Fruit fly (Drosophila melanogaster) whole organism, pupa: ENCODE data around the gene mura.

Experiments used
- CG10348 ChIP-seq: fragments of 200-800 bp; sonication (Bioruptor generic); IDR thresholded peaks from 2 replicates; pipeline ENCODE4 v1.3.6; 2022; ENCODE audit warnings: missing biosample characterization, missing genetic modification characterization
- CG13204 ChIP-seq: fragments of 200-800 bp; sonication (Bioruptor generic); optimal IDR thresholded peaks from 2 replicates; lab custom pipeline; 2018; ENCODE audit warnings: missing biosample characterization, mild to moderate bottlenecking, missing genetic modification characterization, moderate library complexity
- CG14655 ChIP-seq: fragments of 200-800 bp; sonication (Bioruptor generic); optimal IDR thresholded peaks from 3 replicates; lab custom pipeline; 2017; ENCODE audit warnings: mild to moderate bottlenecking, missing biosample characterization, missing genetic modification reagents, missing genetic modification characterization
- CG15710 ChIP-seq: fragments of 200-800 bp; sonication (Bioruptor generic); optimal IDR thresholded peaks from 2 replicates; lab custom pipeline; 2018; ENCODE audit warnings: missing biosample characterization, mild to moderate bottlenecking, missing genetic modification characterization, moderate library complexity
- CG34367 ChIP-seq: fragments of 200-800 bp; sonication (Bioruptor generic); optimal IDR thresholded peaks from 2 replicates; lab custom pipeline; 2018; ENCODE audit warnings: missing biosample characterization, mild to moderate bottlenecking, missing genetic modification characterization
- CG8301 ChIP-seq: fragments of 200-800 bp; sonication (Bioruptor generic); optimal IDR thresholded peaks from 2 replicates; lab custom pipeline; 2018; ENCODE audit warnings: missing biosample characterization, mild to moderate bottlenecking, missing genetic modification characterization
- D1 ChIP-seq: fragments of 200-800 bp; sonication (Bioruptor generic); optimal IDR thresholded peaks from 2 replicates; lab custom pipeline; 2018; ENCODE audit warnings: missing biosample characterization, mild to moderate bottlenecking, missing genetic modification characterization, moderate library complexity
- EcR ChIP-seq: fragments of 200-800 bp; sonication (Bioruptor generic); optimal IDR thresholded peaks from 3 replicates; lab custom pipeline; 2019; ENCODE audit warnings: missing biosample characterization, missing genetic modification characterization, mild to moderate bottlenecking, moderate library complexity, missing genetic modification reagents
- Ets98B ChIP-seq: fragments of 200-800 bp; sonication (Bioruptor generic); IDR thresholded peaks from 2 replicates; pipeline ENCODE4 v1.3.6; 2022; ENCODE audit warnings: missing biosample characterization, missing genetic modification characterization
- Pif1B ChIP-seq: fragments of 200-800 bp; sonication (Bioruptor generic); optimal IDR thresholded peaks from 3 replicates; lab custom pipeline; 2016; ENCODE audit warnings: missing biosample characterization, missing genetic modification characterization
- fd96Ca ChIP-seq: fragments of 200-800 bp; sonication (Bioruptor generic); IDR thresholded peaks from 3 replicates; pipeline ENCODE4 v1.3.6; 2022; ENCODE audit warnings: missing biosample characterization, missing genetic modification characterization

- TF ChIP-seq Pif1B = no peak
- TF ChIP-seq CG10348 (GFP tag; lab: Robert Waterston, UW) = no peak
- no peak for TF ChIP-seq CG14655 (GFP tag; lab: Kevin White, UChicago)
- no peak for TF ChIP-seq CG13204 (GFP tag; lab: Kevin White, UChicago)
- TF ChIP-seq CG15710 (tag; lab: Kevin White, UChicago) = no peak
- no peak for TF ChIP-seq D1 (tag; lab: Kevin White, UChicago)
- TF ChIP-seq EcR (GFP tag; lab: Kevin White, UChicago) = no peak
- TF ChIP-seq fd96Ca (GFP tag; lab: Robert Waterston, UW) = no peak
- TF ChIP-seq CG8301 = no peak
- TF ChIP-seq Ets98B = no peak
- TF ChIP-seq CG34367 (tag; lab: Kevin White, UChicago) = no peak
Measured at dm6 chr3R:9494627-9495009, 57.0 kb downstream of the mura start, which contains the start of gene phu.
